Fruit fly (Drosophila melanogaster) whole organism, embryonic: ENCODE data around the gene Hsp67Ba.
A peak's percentile ranks its signal among the peaks of the same experiment; 100 is the strongest.

Source experiments
- CG10959 ChIP-seq: fragments of 200-800 bp; sonication (Bioruptor generic); IDR thresholded peaks from 2 replicates; pipeline ENCODE4 v1.3.6; 2022; ENCODE audit warnings: missing biosample characterization, missing genetic modification characterization
- CG11398 ChIP-seq: fragments of 200-800 bp; sonication (Bioruptor generic); optimal IDR thresholded peaks from 2 replicates; lab custom pipeline; 2016; ENCODE audit warnings: missing biosample characterization, missing genetic modification characterization
- CG12071 ChIP-seq: fragments of 200-800 bp; sonication (Bioruptor generic); optimal IDR thresholded peaks from 3 replicates; lab custom pipeline; 2018; ENCODE audit warnings: missing biosample characterization, mild to moderate bottlenecking, missing genetic modification characterization
- CG12299 ChIP-seq: fragments of 200-800 bp; sonication (Bioruptor generic); optimal IDR thresholded peaks from 2 replicates; lab custom pipeline; 2018; ENCODE audit warnings: missing biosample characterization, mild to moderate bottlenecking, missing genetic modification characterization
- CG14860 ChIP-seq: fragments of 200-800 bp; sonication (Bioruptor generic); IDR thresholded peaks from 3 replicates; pipeline ENCODE4 v1.3.6; 2022; ENCODE audit warnings: missing biosample characterization, missing genetic modification characterization; ENCODE audit not compliant: partially characterized antibody
- CG1602 ChIP-seq: fragments of 200-800 bp; sonication (Bioruptor generic); optimal IDR thresholded peaks from 3 replicates; lab custom pipeline; 2016; ENCODE audit warnings: missing biosample characterization, missing genetic modification characterization
- CG1603 ChIP-seq: fragments of 200-800 bp; sonication (Bioruptor generic); optimal IDR thresholded peaks from 2 replicates; lab custom pipeline; 2019; ENCODE audit warnings: missing biosample characterization, mild to moderate bottlenecking, missing genetic modification characterization, moderate library complexity
- CG1647 ChIP-seq: fragments of 200-800 bp; sonication (Bioruptor generic); optimal IDR thresholded peaks from 3 replicates; lab custom pipeline; 2016; ENCODE audit warnings: missing biosample characterization, missing genetic modification characterization
- CG17612 ChIP-seq: fragments of 200-800 bp; sonication (Bioruptor generic); IDR thresholded peaks from 2 replicates; pipeline ENCODE4 v1.3.6; 2022; ENCODE audit warnings: missing biosample characterization, missing genetic modification characterization
- CG18011 ChIP-seq: fragments of 200-800 bp; sonication (Bioruptor generic); optimal IDR thresholded peaks from 2 replicates; lab custom pipeline; 2017; ENCODE audit warnings: missing biosample characterization, missing genetic modification characterization, mild to moderate bottlenecking, moderate library complexity, missing genotype
- CG18764 ChIP-seq: fragments of 200-800 bp; sonication (Bioruptor generic); optimal IDR thresholded peaks from 3 replicates; lab custom pipeline; 2016; ENCODE audit warnings: missing biosample characterization, missing genetic modification characterization
- CG2116 ChIP-seq: fragments of 200-800 bp; sonication (Bioruptor generic); optimal IDR thresholded peaks from 3 replicates; lab custom pipeline; 2018; ENCODE audit warnings: missing biosample characterization, mild to moderate bottlenecking, missing genetic modification characterization
- CG31365 ChIP-seq: fragments of 200-800 bp; sonication (Bioruptor generic); optimal IDR thresholded peaks from 2 replicates; lab custom pipeline; 2018; ENCODE audit warnings: missing biosample characterization, mild to moderate bottlenecking, missing genetic modification characterization
- CG31441 ChIP-seq: fragments of 200-800 bp; sonication (Bioruptor generic); IDR thresholded peaks from 2 replicates; pipeline ENCODE4 v1.3.6; 2022; ENCODE audit warnings: missing biosample characterization, missing genetic modification characterization
- CG8924 ChIP-seq: fragments of 200-800 bp; optimal IDR thresholded peaks from 3 replicates; lab custom pipeline; 2019; ENCODE audit warnings: missing biosample characterization, mild to moderate bottlenecking, missing genetic modification characterization, moderate library complexity
- CG9797 ChIP-seq: fragments of 200-800 bp; sonication (Bioruptor generic); optimal IDR thresholded peaks from 3 replicates; lab custom pipeline; 2018; ENCODE audit warnings: missing biosample characterization, mild to moderate bottlenecking, missing genetic modification characterization
- CG9932 ChIP-seq: fragments of 200-800 bp; sonication (Bioruptor generic); IDR thresholded peaks from 2 replicates; pipeline ENCODE4 v1.3.6; 2022; ENCODE audit warnings: missing biosample characterization, missing genetic modification characterization
- CTCF ChIP-seq: fragments of 200-800 bp; sonication (Bioruptor generic); optimal IDR thresholded peaks from 2 replicates; lab custom pipeline; 2017; ENCODE audit warnings: missing biosample characterization, mild to moderate bottlenecking, missing genetic modification characterization, moderate library complexity
- CrebB ChIP-seq: fragments of 200-800 bp; sonication (Bioruptor generic); optimal IDR thresholded peaks from 3 replicates; lab custom pipeline; 2018; ENCODE audit warnings: missing biosample characterization, mild to moderate bottlenecking, missing genetic modification characterization
- D ChIP-seq, 2 experiments: fragments of 200-800 bp in 1 of 2; fragments of >200 bp in 1 of 2; sonication (Bioruptor generic) in 1 of 2; optimal IDR thresholded peaks; 2 replicates in 1 of 2; 3 replicates in 1 of 2; lab custom pipeline; 2017; ENCODE audit warnings: mild to moderate bottlenecking in 1 of 2, missing biosample characterization in 1 of 2, missing genetic modification characterization in 1 of 2, missing genetic modification reagents in 1 of 2
- D19B ChIP-seq: fragments of 200-800 bp; sonication (Bioruptor generic); optimal IDR thresholded peaks from 2 replicates; lab custom pipeline; 2017; ENCODE audit warnings: missing biosample characterization, mild to moderate bottlenecking, missing genetic modification characterization
- Dref ChIP-seq: fragments of 200-800 bp; sonication (Bioruptor generic); IDR thresholded peaks from 2 replicates; pipeline ENCODE4 v1.3.6; 2022; ENCODE audit warnings: missing biosample characterization, missing genetic modification characterization
- H15 ChIP-seq: fragments of 200-800 bp; sonication (Bioruptor generic); IDR thresholded peaks from 3 replicates; pipeline ENCODE4 v1.3.6; 2022; ENCODE audit warnings: missing biosample characterization, missing genetic modification characterization
- Hmr ChIP-seq: fragments of 200-800 bp; sonication (Bioruptor generic); optimal IDR thresholded peaks from 3 replicates; lab custom pipeline; 2017; ENCODE audit warnings: mild to moderate bottlenecking, missing biosample characterization, missing genetic modification reagents, missing genetic modification characterization
- Mad ChIP-seq: fragments of 200-800 bp; sonication (Bioruptor generic); optimal IDR thresholded peaks from 2 replicates; lab custom pipeline; 2016; ENCODE audit warnings: missing biosample characterization, missing genetic modification characterization
- Poxn ChIP-seq: fragments of 200-800 bp; sonication (Bioruptor generic); IDR thresholded peaks from 2 replicates; pipeline ENCODE4 v1.3.6; 2022; ENCODE audit warnings: missing biosample characterization, missing genetic modification characterization
- Rx ChIP-seq: fragments of 200-800 bp; sonication (Bioruptor generic); IDR thresholded peaks from 2 replicates; pipeline ENCODE4 v1.3.6; 2022; ENCODE audit warnings: missing biosample characterization, missing genetic modification characterization
- Sin3A ChIP-seq: fragments of >200 bp; optimal IDR thresholded peaks from 2 replicates; lab custom pipeline; 2018
- Taf1 ChIP-seq: fragments of 200-800 bp; sonication (Bioruptor generic); IDR thresholded peaks from 2 replicates; pipeline ENCODE4 v1.3.6; 2022; ENCODE audit warnings: missing biosample characterization, missing genetic modification characterization
- dpn ChIP-seq, 2 experiments: fragments of 200-800 bp; sonication (Bioruptor generic); optimal IDR thresholded peaks; 3 replicates each; lab custom pipeline; 2016; ENCODE audit warnings: missing biosample characterization in 2 of 2, missing genetic modification characterization in 2 of 2
- dysf ChIP-seq: fragments of 200-800 bp; sonication (Bioruptor generic); IDR thresholded peaks from 3 replicates; pipeline ENCODE4 v1.3.6; 2022; ENCODE audit warnings: missing biosample characterization, missing genetic modification characterization
- emc ChIP-seq: fragments of 200-800 bp; sonication (Bioruptor generic); optimal IDR thresholded peaks from 2 replicates; lab custom pipeline; 2016; ENCODE audit warnings: missing biosample characterization, missing genetic modification characterization
- gfzf ChIP-seq: fragments of 200-800 bp; sonication (Bioruptor generic); optimal IDR thresholded peaks from 2 replicates; lab custom pipeline; 2016; ENCODE audit warnings: missing biosample characterization, mild to moderate bottlenecking, missing genetic modification characterization, moderate library complexity
- gsb-n ChIP-seq: fragments of 200-800 bp; sonication (Bioruptor generic); optimal IDR thresholded peaks from 3 replicates; lab custom pipeline; 2018; ENCODE audit warnings: missing biosample characterization, mild to moderate bottlenecking, missing genetic modification characterization
- ham ChIP-seq: fragments of 200-800 bp; sonication (Bioruptor generic); IDR thresholded peaks from 2 replicates; pipeline ENCODE4 v1.3.6; 2022; ENCODE audit warnings: missing biosample characterization, missing genetic modification characterization
- jing ChIP-seq: fragments of 200-800 bp; sonication (Bioruptor generic); optimal IDR thresholded peaks from 2 replicates; lab custom pipeline; 2018; ENCODE audit warnings: missing biosample characterization, mild to moderate bottlenecking, missing genetic modification characterization
- kah ChIP-seq: fragments of 200-800 bp; sonication (Bioruptor generic); optimal IDR thresholded peaks from 2 replicates; lab custom pipeline; 2018; ENCODE audit warnings: missing biosample characterization, mild to moderate bottlenecking, missing genetic modification characterization
- kni ChIP-seq: fragments of 200-800 bp; sonication (Bioruptor generic); optimal IDR thresholded peaks from 3 replicates; lab custom pipeline; 2017; ENCODE audit warnings: mild to moderate bottlenecking, missing biosample characterization, missing genetic modification reagents, missing genetic modification characterization
- mirr ChIP-seq: fragments of 200-800 bp; sonication (Bioruptor generic); optimal IDR thresholded peaks from 3 replicates; lab custom pipeline; 2018; ENCODE audit warnings: missing biosample characterization, mild to moderate bottlenecking, missing genetic modification characterization
- pfk ChIP-seq: fragments of 200-800 bp; sonication (Bioruptor generic); optimal IDR thresholded peaks from 2 replicates; lab custom pipeline; 2018; ENCODE audit warnings: missing biosample characterization, mild to moderate bottlenecking, missing genetic modification characterization, moderate library complexity
- phol ChIP-seq: fragments of 200-800 bp; sonication (Bioruptor generic); optimal IDR thresholded peaks from 3 replicates; lab custom pipeline; 2018; ENCODE audit warnings: missing biosample characterization, mild to moderate bottlenecking, missing genetic modification characterization, moderate library complexity
- pita ChIP-seq: fragments of 200-800 bp; sonication (Bioruptor generic); optimal IDR thresholded peaks from 2 replicates; lab custom pipeline; 2017; ENCODE audit warnings: missing biosample characterization, mild to moderate bottlenecking, missing genetic modification characterization
- prd ChIP-seq, 3 experiments: fragments of >200 bp in 2 of 3; fragments of 200-800 bp in 1 of 3; sonication (Bioruptor generic) in 1 of 3; optimal IDR thresholded peaks in 2 of 3; IDR thresholded peaks in 1 of 3; 2 replicates in 2 of 3; 3 replicates in 1 of 3; pipeline versions ENCODE4 v1.3.6 to Lab custom; 2017 to 2022; ENCODE audit warnings: missing biosample characterization in 1 of 3, missing genetic modification characterization in 1 of 3
- pzg ChIP-seq: fragments of 200-800 bp; sonication (Bioruptor generic); optimal IDR thresholded peaks from 3 replicates; lab custom pipeline; 2018; ENCODE audit warnings: missing biosample characterization, mild to moderate bottlenecking, missing genetic modification characterization, moderate library complexity
- row ChIP-seq: fragments of 200-800 bp; sonication (Bioruptor generic); IDR thresholded peaks from 3 replicates; pipeline ENCODE4 v1.3.6; 2022; ENCODE audit warnings: missing biosample characterization, missing genetic modification characterization
- sob ChIP-seq: fragments of 200-800 bp; sonication (Bioruptor generic); IDR thresholded peaks from 2 replicates; pipeline ENCODE4 v1.3.6; 2022; ENCODE audit warnings: missing biosample characterization, missing genetic modification characterization
- tup ChIP-seq: fragments of 200-800 bp; sonication (Bioruptor generic); optimal IDR thresholded peaks from 2 replicates; lab custom pipeline; 2016; ENCODE audit warnings: missing biosample characterization, mild to moderate bottlenecking, missing genetic modification characterization, moderate library complexity
- vnd ChIP-seq: fragments of 200-800 bp; sonication (Bioruptor generic); IDR thresholded peaks from 3 replicates; pipeline ENCODE4 v1.3.6; 2022; ENCODE audit warnings: missing biosample characterization, missing genetic modification characterization; ENCODE audit not compliant: partially characterized antibody
- vvl ChIP-seq: fragments of 200-800 bp; sonication (Bioruptor generic); IDR thresholded peaks from 2 replicates; pipeline ENCODE4 v1.3.6; 2022; ENCODE audit warnings: missing biosample characterization, missing genetic modification characterization
- zen ChIP-seq: fragments of 200-800 bp; sonication (Bioruptor generic); optimal IDR thresholded peaks from 3 replicates; lab custom pipeline; 2018; ENCODE audit warnings: missing biosample characterization, mild to moderate bottlenecking, missing genetic modification characterization, moderate library complexity
- zfh2 ChIP-seq: fragments of 200-800 bp; sonication (Bioruptor generic); optimal IDR thresholded peaks from 2 replicates; lab custom pipeline; 2016; ENCODE audit warnings: missing biosample characterization, missing genetic modification characterization

Gene Hsp67Ba

dm6 chr3L:9360217-9360692 is 19.1 kb downstream of the Hsp67Ba start, which contains the start of gene Pdxk (continued):
- no peak for TF ChIP-seq CG1647 (GFP tag; lab: Kevin White, UChicago)
- no peak for TF ChIP-seq CG11398 (GFP tag; lab: Kevin White, UChicago)
- no peak for TF ChIP-seq emc (GFP tag; lab: Kevin White, UChicago)
- TF ChIP-seq H15 (GFP tag; lab: Robert Waterston, UW) = no peak
- TF ChIP-seq sob = peak; percentile 38; the same call in 1 of the 2 replicates
- no peak for TF ChIP-seq dpn (GFP tag; optimal IDR thresholded peaks at IDR 0.05; lab: Kevin White, UChicago)
- peak; percentile 49 for TF ChIP-seq CG9797 (GFP tag; lab: Kevin White, UChicago)
- no peak for TF ChIP-seq CG10959 (GFP tag; lab: Robert Waterston, UW)
- no peak for TF ChIP-seq CTCF (GFP tag; lab: Kevin White, UChicago)
- 0 out of 2 replicates have a peak, but pooled peaks have one; percentile 21 for TF ChIP-seq CG31441 (GFP tag; lab: Robert Waterston, UW)
- no peak for TF ChIP-seq vnd (GFP tag; lab: Robert Waterston, UW)
- no peak for TF ChIP-seq CG18764 (GFP tag; lab: Kevin White, UChicago)
- no peak for TF ChIP-seq CG8924 (tag; lab: Kevin White, UChicago)
- peak; percentile 49 for TF ChIP-seq CG1603
- peak; percentile 48; the same call in 2 of the 3 replicates for TF ChIP-seq row (GFP tag; lab: Robert Waterston, UW)
- TF ChIP-seq CG14860 = no peak
- no peak; the same call in 2 of the 3 replicates for TF ChIP-seq dysf (GFP tag; lab: Robert Waterston, UW)
- peak; percentile 35 for TF ChIP-seq CG2116 (GFP tag; lab: Kevin White, UChicago)
- TF ChIP-seq CG31365 (tag; lab: Kevin White, UChicago) = no peak
- TF ChIP-seq gfzf = peak; percentile 63
- no peak for TF ChIP-seq jing
- TF ChIP-seq Mad (GFP tag; lab: Kevin White, UChicago) = no peak
- TF ChIP-seq ham (GFP tag; lab: Robert Waterston, UW) = no peak
- peak; percentile 44 for TF ChIP-seq kni (GFP tag; lab: Kevin White, UChicago)
- TF ChIP-seq zfh2 (GFP tag; lab: Kevin White, UChicago) = no peak
- TF ChIP-seq vvl (GFP tag; lab: Robert Waterston, UW) = peak; percentile 46
- peak; percentile 96 for TF ChIP-seq mirr
- TF ChIP-seq gsb-n (tag; lab: Kevin White, UChicago) = no peak
- no peak for TF ChIP-seq Poxn (GFP tag; lab: Robert Waterston, UW)
- no peak for TF ChIP-seq CG17612
- TF ChIP-seq phol = no peak
- peak; percentile 62 for TF ChIP-seq pzg (GFP tag; lab: Kevin White, UChicago)
- TF ChIP-seq Rx = no peak
- TF ChIP-seq pfk (GFP tag; lab: Kevin White, UChicago) = no peak
- no peak for TF ChIP-seq pita (GFP tag; lab: Kevin White, UChicago)
- no peak for TF ChIP-seq Sin3A
- TF ChIP-seq D (optimal IDR thresholded peaks at IDR 0.05; lab: Kevin White, UChicago) = no peak
- TF ChIP-seq D (GFP tag; optimal IDR thresholded peaks at IDR 0.05; lab: Kevin White, UChicago) = no peak
- TF ChIP-seq kah (GFP tag; lab: Kevin White, UChicago) = peak; percentile 63
- no peak for TF ChIP-seq CG9932 (GFP tag; lab: Robert Waterston, UW)
- TF ChIP-seq Dref (GFP tag; lab: Robert Waterston, UW) = peak; percentile 67
- TF ChIP-seq zen (tag; lab: Kevin White, UChicago) = no peak
- no peak for TF ChIP-seq CG18011
- peak; percentile 28 for TF ChIP-seq CG12299
- peak; percentile 43 for TF ChIP-seq Hmr (GFP tag; lab: Kevin White, UChicago)
- no peak for TF ChIP-seq Taf1 (GFP tag; lab: Robert Waterston, UW)
- no peak for TF ChIP-seq tup (GFP tag; lab: Kevin White, UChicago)
- TF ChIP-seq prd (optimal IDR thresholded peaks at IDR 0.05; lab: Kevin White, UChicago) = no peak
- TF ChIP-seq prd (GFP tag; IDR thresholded peaks at IDR 0.05; lab: Robert Waterston, UW) = no peak
- peak; percentile 45 for TF ChIP-seq CrebB (tag; lab: Kevin White, UChicago)
- TF ChIP-seq CG12071 (GFP tag; lab: Kevin White, UChicago) = peak; percentile 22
- no peak for TF ChIP-seq CG1602 (GFP tag; lab: Kevin White, UChicago)
- TF ChIP-seq D19B = no peak
